Worm (Caenorhabditis elegans) whole organism, L1 larva: Measurements from ENCODE around the gene M7.8.

ENCODE experiments used
- ama-1 ChIP-seq: fragments of 150-350 bp; optimal IDR thresholded peaks from 2 replicates; lab custom pipeline; 2014
- nhr-11 ChIP-seq: fragments of 150-350 bp; optimal IDR thresholded peaks from 2 replicates; lab custom pipeline; 2014; ENCODE audit warnings: missing biosample characterization, missing genetic modification characterization

- TF ChIP-seq nhr-11 (tag; lab: Kevin White, UChicago) = no peak
- TF ChIP-seq ama-1 (lab: Kevin White, UChicago) = no peak
These were observed 8.6 kb upstream of the M7.8 start for ce11 chrIV:11103501-11103900.
